Fruit fly (Drosophila melanogaster) Kc167 (cell line): Measurements from ENCODE around the gene Syx7.

Source experiments
- Myc ChIP-seq: fragments of >200 bp; optimal IDR thresholded peaks from 2 replicates; lab custom pipeline; 2017; ENCODE audit warnings: missing external identifiers
- Sin3A ChIP-seq: fragments of >200 bp; optimal IDR thresholded peaks from 2 replicates; lab custom pipeline; 2018; ENCODE audit warnings: missing external identifiers
- h ChIP-seq: fragments of >200 bp; optimal IDR thresholded peaks from 3 replicates; lab custom pipeline; 2018; ENCODE audit warnings: missing external identifiers
- insv ChIP-seq: fragments of >200 bp; optimal IDR thresholded peaks from 3 replicates; lab custom pipeline; 2018; ENCODE audit warnings: missing external identifiers
- psq ChIP-seq: fragments of >200 bp; optimal IDR thresholded peaks from 2 replicates; lab custom pipeline; 2017; ENCODE audit warnings: missing external identifiers
- ttk ChIP-seq: sonication (Bioruptor generic); optimal IDR thresholded peaks from 2 replicates; lab custom pipeline; 2017; ENCODE audit warnings: missing external identifiers

DNA sequence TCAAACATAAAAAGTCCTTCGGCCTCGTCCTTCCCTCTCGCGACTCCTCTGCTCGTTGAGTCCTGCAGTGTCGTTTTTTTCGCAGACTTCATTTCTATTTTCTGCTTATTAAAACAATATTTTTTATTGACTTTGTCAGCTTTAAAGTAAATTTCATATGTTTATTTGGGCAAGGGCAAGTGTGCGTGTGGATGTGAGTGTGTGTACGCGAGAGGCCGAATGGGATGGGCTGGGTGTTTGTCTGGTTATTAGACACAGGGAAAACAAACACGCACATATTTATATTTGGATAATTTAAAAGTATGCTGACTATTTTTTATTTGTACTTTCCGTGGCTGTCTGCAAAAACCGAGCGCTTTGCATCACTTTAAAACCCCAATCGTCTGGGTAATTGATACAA, 32.2 kb downstream of the Syx7 start:
- TF ChIP-seq Sin3A (lab: Kevin White, UChicago) (no peak), h (lab: Kevin White, UChicago) (no peak), psq (lab: Kevin White, UChicago) (no peak), insv (lab: Kevin White, UChicago) (no peak), Myc (no peak), ttk (no peak)
